Worm (Caenorhabditis elegans) whole organism, L4/young adult: ENCODE measurements around the gene F42A10.5.

ENCODE experiments used
- W03F9.2 ChIP-seq: fragments of 150-350 bp; optimal IDR thresholded peaks from 2 replicates; lab custom pipeline; 2014; ENCODE audit warnings: missing biosample characterization, missing genetic modification characterization
- dao-5 ChIP-seq: sonication (generic microtip); optimal IDR thresholded peaks from 2 replicates; lab custom pipeline; 2016; ENCODE audit warnings: missing genotype, missing genetic modification characterization, moderate library complexity, missing compliant biosample characterization
- him-1 ChIP-seq: sonication (generic microtip); optimal IDR thresholded peaks from 2 replicates; lab custom pipeline; 2016; ENCODE audit warnings: missing genotype, missing genetic modification reagents, missing genetic modification characterization, missing compliant biosample characterization

The F42A10.5 gene

DNA sequence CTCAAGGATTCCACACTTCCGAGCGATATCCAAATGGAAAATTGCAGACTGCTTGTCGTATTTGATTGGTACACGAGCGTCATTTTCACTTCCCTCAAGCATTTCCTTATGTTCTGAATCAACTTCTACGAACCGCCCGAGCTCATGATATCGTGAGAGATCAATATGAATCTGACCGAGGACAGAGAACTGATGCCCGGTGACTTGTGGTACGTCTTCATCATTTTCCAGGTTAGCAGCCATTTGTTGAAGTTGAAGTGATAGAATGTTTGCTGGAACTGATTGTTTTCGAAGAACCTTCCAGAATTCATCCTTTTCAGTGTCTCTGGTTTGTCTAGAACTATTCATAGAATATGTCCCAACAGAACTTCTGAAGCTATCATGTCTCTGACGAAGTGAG is 6.6 kb downstream of the F42A10.5 start:
- TF ChIP-seq him-1 (tag; lab: Kevin White, UChicago) (no peak), dao-5 (tag; lab: Kevin White, UChicago) (no peak), W03F9.2 (no peak)

ce11 chrIII:6165240-6165639 is 8.0 kb downstream of the F42A10.5 start:
- no peak for TF ChIP-seq him-1 (tag; lab: Kevin White, UChicago)
- TF ChIP-seq W03F9.2, result no peak
- TF ChIP-seq dao-5 (tag; lab: Kevin White, UChicago), result no peak

- TF ChIP-seq dao-5 (tag; lab: Kevin White, UChicago) (no peak), him-1 (tag; lab: Kevin White, UChicago) (no peak), W03F9.2 (no peak)
Measured at ce11 chrIII:6164253-6164971, 8.9 kb downstream of the F42A10.5 start, which contains the start of gene F42A10.9. TSS of gene F42A10.9 (plus strand) at chrIII:6164573.

DNA sequence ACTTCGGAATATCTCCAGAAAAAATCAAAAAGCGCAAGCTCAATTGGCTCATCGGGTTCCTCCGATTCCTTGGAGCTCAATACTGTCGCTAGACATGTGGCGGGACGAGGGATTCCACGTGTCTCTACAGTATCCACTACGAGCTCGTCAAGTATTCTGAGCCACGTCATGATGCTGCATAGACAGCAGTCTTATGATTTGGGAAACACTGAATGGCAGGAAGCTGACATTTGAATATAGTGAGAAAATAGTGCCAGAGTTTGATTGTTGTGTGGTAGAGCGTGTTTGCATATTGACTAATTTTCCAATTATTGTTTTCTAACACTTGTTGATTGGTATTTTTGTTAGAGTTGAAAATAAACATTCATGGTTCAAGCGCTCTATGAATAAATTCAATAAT is 9.9 kb downstream of the F42A10.5 start:
- TF ChIP-seq him-1 (tag; lab: Kevin White, UChicago), result no peak
- TF ChIP-seq dao-5 (tag; lab: Kevin White, UChicago), result no peak
- TF ChIP-seq W03F9.2, result no peak

DNA sequence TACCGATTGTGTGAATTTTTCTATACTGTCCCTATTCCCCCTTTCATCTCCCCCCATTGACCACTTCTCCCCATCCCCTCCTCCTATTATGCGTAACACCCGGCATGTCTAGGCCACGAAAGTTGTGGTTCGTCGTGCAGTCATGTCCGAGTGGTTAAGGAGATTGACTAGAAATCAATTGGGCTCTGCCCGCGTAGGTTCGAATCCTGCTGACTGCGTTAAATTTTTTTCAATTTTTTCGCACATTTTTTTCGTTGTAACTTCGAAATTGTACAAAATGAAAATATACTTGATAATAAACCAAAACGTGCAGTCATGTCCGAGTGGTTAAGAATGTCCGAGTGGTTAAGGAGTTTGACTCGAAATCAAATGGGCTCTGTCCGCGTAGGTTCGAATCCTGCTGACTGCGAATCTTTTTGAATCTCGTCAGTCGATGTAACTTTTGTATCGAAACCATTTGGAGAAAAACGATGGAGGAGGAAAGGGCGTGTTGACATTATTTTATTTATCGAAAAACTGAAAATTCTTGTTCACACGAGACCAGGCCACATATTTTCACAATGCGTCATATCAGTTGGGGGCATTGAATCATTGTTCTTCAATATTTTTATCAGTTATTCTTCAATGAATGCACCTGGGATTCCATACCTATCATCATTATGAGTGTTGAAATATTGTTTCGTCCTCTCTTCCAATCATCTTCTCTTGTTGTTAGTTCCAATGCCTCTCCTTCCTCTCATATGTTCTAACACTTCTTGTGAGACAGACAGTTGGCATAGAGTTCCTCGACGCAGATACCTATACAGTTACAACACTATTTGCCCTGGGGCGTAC is 14.4 kb downstream of the F42A10.5 start, which contains the start of gene nfm-1:
TSS of gene nfm-1 (plus strand) at position 812 of the 834 bp plus-strand sequence.
- peak; percentile 46 for TF ChIP-seq him-1 (tag; lab: Kevin White, UChicago)
- peak; percentile 23 for TF ChIP-seq W03F9.2
- no peak for TF ChIP-seq dao-5 (tag; lab: Kevin White, UChicago)

- TF ChIP-seq dao-5 (tag; lab: Kevin White, UChicago), result no peak
- TF ChIP-seq him-1 (tag; lab: Kevin White, UChicago), result no peak
- TF ChIP-seq W03F9.2, result no peak
Measured at ce11 chrIII:6157708-6158321, 15.5 kb downstream of the F42A10.5 start, which contains the start of gene anmt-2. TSS of gene anmt-2 (minus strand) at chrIII:6157758.

ce11 chrIII:6155787-6156186 is 17.5 kb downstream of the F42A10.5 start:
- TF ChIP-seq him-1 (tag; lab: Kevin White, UChicago), result no peak
- no peak for TF ChIP-seq W03F9.2
- no peak for TF ChIP-seq dao-5 (tag; lab: Kevin White, UChicago)

ce11 chrIII:6154586-6154985 is 18.7 kb downstream of the F42A10.5 start:
- no peak for TF ChIP-seq W03F9.2
- no peak for TF ChIP-seq dao-5 (tag; lab: Kevin White, UChicago)
- no peak for TF ChIP-seq him-1 (tag; lab: Kevin White, UChicago)

ce11 chrIII:6149467-6150072 is 23.7 kb downstream of the F42A10.5 start, which contains the start of the genes wht-7 and Y42G9A.1:
TSS of gene wht-7 (minus strand) at chrIII:6149597.
TSS of gene Y42G9A.1 (plus strand) at chrIII:6149961.
- peak; percentile 27 for TF ChIP-seq W03F9.2
- TF ChIP-seq him-1 (tag; lab: Kevin White, UChicago), result no peak

DNA sequence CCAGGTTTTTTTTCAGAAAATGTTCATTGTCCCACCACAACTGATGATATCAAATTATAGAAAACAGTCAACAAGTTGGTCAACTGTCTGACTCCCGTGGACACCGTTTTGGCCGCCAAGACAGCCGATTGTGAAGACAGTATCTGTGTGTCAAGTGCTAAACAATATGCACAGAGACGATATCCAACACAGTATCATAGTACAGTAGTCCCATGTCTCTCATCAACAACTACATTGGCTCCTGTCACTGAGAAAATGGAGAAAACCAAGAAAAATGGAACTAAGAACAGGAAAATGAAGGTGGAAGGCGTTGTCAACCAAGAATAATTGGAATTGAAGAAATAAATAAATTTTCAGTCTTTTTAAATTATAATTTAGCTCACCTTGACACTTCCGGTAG is 24.6 kb downstream of the F42A10.5 start:
- TF ChIP-seq dao-5 (tag; lab: Kevin White, UChicago), result no peak
- no peak for TF ChIP-seq him-1 (tag; lab: Kevin White, UChicago)
- TF ChIP-seq W03F9.2, result no peak

ce11 chrIII:6147903-6148302 is 25.4 kb downstream of the F42A10.5 start, which contains the start of gene Y42G9A.2:
TSS of gene Y42G9A.2 (plus strand) at chrIII:6148186.
- TF ChIP-seq dao-5 (tag; lab: Kevin White, UChicago) (no peak), W03F9.2 (no peak), him-1 (tag; lab: Kevin White, UChicago) (no peak)

DNA sequence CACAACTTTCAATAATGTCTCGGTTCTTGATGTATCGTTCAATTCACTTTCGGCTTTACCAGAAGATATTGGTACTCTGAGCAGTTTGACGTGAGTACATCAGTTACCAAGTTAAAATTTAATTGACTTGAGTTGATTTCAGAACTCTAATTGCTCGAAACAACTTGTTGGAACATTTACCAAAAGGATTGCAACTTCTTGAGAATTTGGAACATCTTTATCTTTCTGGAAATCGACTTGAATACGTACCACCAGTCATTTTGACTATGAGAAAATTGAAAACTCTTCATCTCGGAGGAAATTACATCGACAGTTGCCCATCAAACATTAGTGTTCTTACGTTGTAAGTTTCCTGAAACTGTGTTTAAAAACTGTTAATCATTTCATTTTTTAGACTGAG is 26.5 kb downstream of the F42A10.5 start:
- TF ChIP-seq W03F9.2 (no peak), dao-5 (tag; lab: Kevin White, UChicago) (no peak), him-1 (tag; lab: Kevin White, UChicago) (no peak)

ce11 chrIII:6145896-6146295 is 27.4 kb downstream of the F42A10.5 start, which contains the start of gene Y42G9A.3:
TSS of gene Y42G9A.3 (plus strand) at chrIII:6146258.
- TF ChIP-seq dao-5 (tag; lab: Kevin White, UChicago), result no peak
- no peak for TF ChIP-seq him-1 (tag; lab: Kevin White, UChicago)
- TF ChIP-seq W03F9.2, result no peak
